Worm (Caenorhabditis elegans) whole organism, late embryonic: ENCODE results near the gene ttr-6.

Source experiments
- C38D4.7 ChIP-seq: fragments of 200-800 bp; sonication (Bioruptor generic); optimal IDR thresholded peaks from 2 replicates; lab custom pipeline; 2018; ENCODE audit warnings: mild to moderate bottlenecking, missing genetic modification characterization, moderate library complexity, missing compliant biosample characterization
- ama-1 ChIP-seq: fragments of 150-350 bp; optimal IDR thresholded peaks from 2 replicates; lab custom pipeline; 2014
- ceh-24 ChIP-seq: sonication (generic microtip); optimal IDR thresholded peaks from 2 replicates; lab custom pipeline; 2016; ENCODE audit warnings: mild to moderate bottlenecking, missing genetic modification characterization, missing compliant biosample characterization
- ceh-30 ChIP-seq: fragments of 150-350 bp; optimal IDR thresholded peaks from 2 replicates; lab custom pipeline; 2014; ENCODE audit warnings: missing biosample characterization, missing genetic modification characterization
- hlh-30 ChIP-seq: sonication (generic microtip); optimal IDR thresholded peaks from 2 replicates; lab custom pipeline; 2017; ENCODE audit warnings: antibody characterized with exemption, missing genetic modification characterization, missing compliant biosample characterization; ENCODE audit not compliant: insufficient read depth
- pag-3 ChIP-seq: sonication (generic microtip); optimal IDR thresholded peaks from 2 replicates; lab custom pipeline; 2016; ENCODE audit warnings: missing compliant biosample characterization, missing genetic modification characterization, borderline replicate concordance
- pha-2 ChIP-seq: sonication (generic microtip); optimal IDR thresholded peaks from 2 replicates; lab custom pipeline; 2017; ENCODE audit warnings: mild to moderate bottlenecking, missing genetic modification characterization, missing compliant biosample characterization
- pqm-1 ChIP-seq: sonication (generic microtip); optimal IDR thresholded peaks from 2 replicates; lab custom pipeline; 2016; ENCODE audit warnings: missing genetic modification characterization, missing compliant biosample characterization
- sdc-2 ChIP-seq: sonication (generic microtip); optimal IDR thresholded peaks from 2 replicates; lab custom pipeline; 2016; ENCODE audit warnings: missing genotype, missing genetic modification characterization, missing compliant biosample characterization
- tbx-2 ChIP-seq: sonication (generic microtip); optimal IDR thresholded peaks from 2 replicates; lab custom pipeline; 2016; ENCODE audit warnings: missing genetic modification characterization, missing compliant biosample characterization
- unc-55 ChIP-seq: sonication (generic microtip); optimal IDR thresholded peaks from 2 replicates; lab custom pipeline; 2017; ENCODE audit warnings: missing biosample characterization, missing genetic modification reagents, missing genetic modification characterization

DNA sequence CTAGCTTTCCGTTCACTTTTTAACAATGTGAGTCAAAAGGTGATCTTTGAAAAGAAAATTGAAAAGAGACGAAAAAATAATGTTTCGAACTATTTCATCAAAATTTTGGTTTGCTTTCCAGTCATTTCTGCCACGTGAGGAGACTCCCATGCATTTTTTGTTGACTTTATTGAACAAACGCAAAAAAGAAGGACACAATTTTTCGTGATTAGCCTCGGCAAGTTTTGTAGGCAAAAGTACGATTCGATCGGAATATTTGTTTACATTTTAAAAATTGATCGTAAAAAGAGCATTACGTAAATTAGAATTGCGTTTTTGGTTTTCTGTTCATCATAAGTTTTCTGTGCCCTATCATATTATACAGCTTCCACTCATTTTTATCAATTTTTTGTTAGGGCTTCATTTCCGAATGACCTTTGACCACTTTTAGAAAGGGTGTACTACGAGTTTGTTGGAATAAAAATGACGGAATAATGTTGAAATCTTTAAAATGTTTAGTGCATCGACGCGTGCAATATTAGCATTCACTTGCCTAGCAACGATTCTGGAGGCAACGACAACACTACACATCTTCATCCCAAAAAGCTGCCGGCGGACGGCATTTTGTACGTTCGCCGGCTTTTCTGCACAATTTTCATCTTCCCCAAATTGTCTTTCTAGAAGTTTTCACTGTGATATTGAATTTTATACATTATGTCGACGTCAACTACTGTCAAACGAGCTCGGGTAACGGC, 48.2 kb upstream of the ttr-6 start, which contains the start of gene C56E10.3:
- no peak for TF ChIP-seq ama-1 (lab: Kevin White, UChicago)
- no peak for TF ChIP-seq pag-3 (tag; lab: Kevin White, UChicago)
- TF ChIP-seq tbx-2 (tag; lab: Kevin White, UChicago), result no peak
- TF ChIP-seq pqm-1 (tag; lab: Kevin White, UChicago), result no peak
- TF ChIP-seq unc-55, result no peak
- TF ChIP-seq pha-2 (tag; lab: Kevin White, UChicago), result no peak
- no peak for TF ChIP-seq C38D4.7
- TF ChIP-seq sdc-2 (tag; lab: Kevin White, UChicago), result no peak
- no peak for TF ChIP-seq hlh-30 (tag; lab: Kevin White, UChicago)
- TF ChIP-seq ceh-30 (tag; lab: Kevin White, UChicago), result no peak
- no peak for TF ChIP-seq ceh-24 (tag; lab: Kevin White, UChicago)
